Worm (Caenorhabditis elegans) whole organism, mixed stage, embryonic: Measurements from ENCODE around the gene pes-23.

Source experiments
- elt-3 ChIP-seq: fragments of 150-350 bp; optimal IDR thresholded peaks from 2 replicates; lab custom pipeline; 2014; ENCODE audit warnings: missing biosample characterization, missing genetic modification characterization
- mab-5 ChIP-seq: fragments of 150-350 bp; optimal IDR thresholded peaks from 2 replicates; lab custom pipeline; 2014; ENCODE audit warnings: missing biosample characterization, missing genetic modification characterization
- unc-39 ChIP-seq: fragments of 150-350 bp; optimal IDR thresholded peaks from 2 replicates; lab custom pipeline; 2014; ENCODE audit warnings: missing biosample characterization, missing genetic modification characterization
- unc-62 ChIP-seq: fragments of 150-350 bp; optimal IDR thresholded peaks from 2 replicates; lab custom pipeline; 2014; ENCODE audit warnings: missing biosample characterization, missing genetic modification reagents, missing genetic modification characterization

DNA sequence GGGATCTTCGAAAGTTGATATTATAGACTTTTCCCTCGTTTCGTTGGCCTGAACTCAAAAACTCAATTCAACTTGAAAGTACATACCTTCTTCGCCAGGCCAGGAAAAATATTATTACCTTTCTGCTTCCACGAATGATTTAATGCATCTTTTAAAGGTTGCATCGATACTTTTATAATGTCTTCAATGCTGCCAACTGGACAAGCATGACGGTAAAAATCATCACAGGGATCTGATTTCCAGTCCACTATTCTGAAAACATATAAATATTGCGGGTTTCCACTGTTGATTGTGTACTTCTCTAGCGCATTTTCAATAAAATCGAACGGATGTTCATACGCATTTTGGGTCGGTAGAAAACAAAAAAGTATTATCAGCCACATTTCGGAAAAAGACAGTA is 38.1 kb upstream of the pes-23 start, which contains the start of gene nep-4:
- TF ChIP-seq mab-5 (tag; lab: Kevin White, UChicago) (no peak), elt-3 (tag; lab: Kevin White, UChicago) (no peak), unc-39 (tag; lab: Kevin White, UChicago) (no peak), unc-62 (no peak)
